Fruit fly (Drosophila melanogaster) whole organism, adult: ENCODE data around the gene Spt20.

Experiments used
- CG11617 ChIP-seq: fragments of 200-800 bp; sonication (Bioruptor generic); optimal IDR thresholded peaks from 2 replicates; lab custom pipeline; 2017; ENCODE audit warnings: mild to moderate bottlenecking, missing biosample characterization, missing genetic modification reagents, missing genetic modification characterization
- CG12768 ChIP-seq: fragments of 200-800 bp; sonication (Bioruptor generic); optimal IDR thresholded peaks from 2 replicates; lab custom pipeline; 2017; ENCODE audit warnings: missing biosample characterization, missing genetic modification characterization, mild to moderate bottlenecking, moderate library complexity, missing genetic modification reagents
- CG14711 ChIP-seq: fragments of 200-800 bp; sonication (Bioruptor generic); optimal IDR thresholded peaks from 2 replicates; lab custom pipeline; 2018; ENCODE audit warnings: missing biosample characterization, mild to moderate bottlenecking, missing genetic modification characterization, moderate library complexity
- CG1620 ChIP-seq: fragments of 200-800 bp; sonication (Bioruptor generic); optimal IDR thresholded peaks from 2 replicates; lab custom pipeline; 2016; ENCODE audit warnings: missing biosample characterization, missing genetic modification characterization
- CG5204 ChIP-seq: fragments of 200-800 bp; sonication (Bioruptor generic); optimal IDR thresholded peaks from 2 replicates; lab custom pipeline; 2016; ENCODE audit warnings: missing biosample characterization, missing genetic modification characterization
- CG7045 ChIP-seq: fragments of 200-800 bp; sonication (Bioruptor generic); optimal IDR thresholded peaks from 2 replicates; lab custom pipeline; 2017; ENCODE audit warnings: missing biosample characterization, mild to moderate bottlenecking, missing genetic modification characterization
- CG7101 ChIP-seq: fragments of 200-800 bp; sonication (Bioruptor generic); optimal IDR thresholded peaks from 2 replicates; lab custom pipeline; 2018; ENCODE audit warnings: missing biosample characterization, mild to moderate bottlenecking, missing genetic modification characterization, moderate library complexity
- Clk ChIP-seq: fragments of 200-800 bp; sonication (Bioruptor generic); optimal IDR thresholded peaks from 2 replicates; lab custom pipeline; 2017; ENCODE audit warnings: missing biosample characterization, missing genetic modification characterization
- Crg-1 ChIP-seq: fragments of 200-800 bp; sonication (Bioruptor generic); optimal IDR thresholded peaks from 2 replicates; lab custom pipeline; 2016; ENCODE audit warnings: missing biosample characterization, missing genetic modification characterization
- Hr96 ChIP-seq: fragments of 200-800 bp; sonication (Bioruptor generic); optimal IDR thresholded peaks from 2 replicates; lab custom pipeline; 2016; ENCODE audit warnings: missing biosample characterization, missing genetic modification characterization
- Mnt ChIP-seq: fragments of 200-800 bp; sonication (Bioruptor generic); optimal IDR thresholded peaks from 2 replicates; lab custom pipeline; 2016; ENCODE audit warnings: missing biosample characterization, mild to moderate bottlenecking, missing genetic modification characterization
- bab1 ChIP-seq: fragments of 200-800 bp; sonication (Bioruptor generic); optimal IDR thresholded peaks from 3 replicates; lab custom pipeline; 2019; ENCODE audit warnings: missing biosample characterization, mild to moderate bottlenecking, missing genetic modification characterization, moderate library complexity
- cic ChIP-seq: fragments of 200-800 bp; sonication (Bioruptor generic); optimal IDR thresholded peaks from 2 replicates; lab custom pipeline; 2017; ENCODE audit warnings: missing biosample characterization, mild to moderate bottlenecking, missing genetic modification characterization, moderate library complexity
- cnc ChIP-seq, 2 experiments: fragments of >200 bp; optimal IDR thresholded peaks; 2 replicates each; lab custom pipeline; 2017
- kay ChIP-seq: fragments of 200-800 bp; sonication (Bioruptor generic); peaks from one replicate; lab custom pipeline; 2016; ENCODE audit warnings: missing biosample characterization, missing genetic modification characterization, borderline replicate concordance
- ovo ChIP-seq: fragments of 200-800 bp; sonication (Bioruptor generic); optimal IDR thresholded peaks from 2 replicates; lab custom pipeline; 2016; ENCODE audit warnings: missing biosample characterization, missing genetic modification characterization
- pad ChIP-seq: fragments of 200-800 bp; sonication (Bioruptor generic); optimal IDR thresholded peaks from 3 replicates; lab custom pipeline; 2017; ENCODE audit warnings: missing biosample characterization, missing genetic modification characterization, mild to moderate bottlenecking, moderate library complexity, missing genetic modification reagents
- tj ChIP-seq: fragments of 200-800 bp; sonication (Bioruptor generic); optimal IDR thresholded peaks from 3 replicates; lab custom pipeline; 2017; ENCODE audit warnings: missing biosample characterization, mild to moderate bottlenecking, missing genetic modification characterization, moderate library complexity
- toe ChIP-seq: fragments of 200-800 bp; sonication (Bioruptor generic); optimal IDR thresholded peaks from 2 replicates; lab custom pipeline; 2016; ENCODE audit warnings: missing biosample characterization, missing genetic modification characterization

Gene Spt20

dm6 chr3L:13486860-13487404 is 15.6 kb upstream of the Spt20 start:
- TF ChIP-seq Hr96 (no peak), Clk (GFP tag; lab: Kevin White, UChicago) (no peak), toe (GFP tag; lab: Kevin White, UChicago) (no peak), ovo (no peak)

- no peak for TF ChIP-seq cic
- TF ChIP-seq CG11617: no peak
- no peak for TF ChIP-seq pad (GFP tag; lab: Kevin White, UChicago)
- no peak for TF ChIP-seq CG1620 (GFP tag; lab: Kevin White, UChicago)
- TF ChIP-seq CG12768 (GFP tag; lab: Kevin White, UChicago): no peak
- TF ChIP-seq Crg-1: no peak
- TF ChIP-seq Mnt (GFP tag; lab: Kevin White, UChicago): no peak
- TF ChIP-seq cnc (optimal IDR thresholded peaks at IDR 0.05; lab: Kevin White, UChicago): no peak
- TF ChIP-seq tj (GFP tag; lab: Kevin White, UChicago): no peak
- TF ChIP-seq toe (GFP tag; lab: Kevin White, UChicago): no peak
- TF ChIP-seq CG7101 (tag; lab: Kevin White, UChicago): no peak
- TF ChIP-seq Clk (GFP tag; lab: Kevin White, UChicago): no peak
- no peak for TF ChIP-seq CG5204 (GFP tag; lab: Kevin White, UChicago)
- TF ChIP-seq CG7045 (GFP tag; lab: Kevin White, UChicago): no peak
Measured at dm6 chr3L:13488129-13488876, 14.2 kb upstream of the Spt20 start.

- TF ChIP-seq CG11617 (no peak), tj (GFP tag; lab: Kevin White, UChicago) (peak; percentile 47), Clk (GFP tag; lab: Kevin White, UChicago) (no peak), ovo (no peak), CG7045 (GFP tag; lab: Kevin White, UChicago) (no peak)
Measured at dm6 chr3L:13489193-13489752, 13.2 kb upstream of the Spt20 start.

dm6 chr3L:13490689-13491348 is 11.7 kb upstream of the Spt20 start:
- TF ChIP-seq CG14711 (tag; lab: Kevin White, UChicago) (no peak), Clk (GFP tag; lab: Kevin White, UChicago) (no peak), tj (GFP tag; lab: Kevin White, UChicago) (peak; percentile 36), CG7101 (tag; lab: Kevin White, UChicago) (no peak), kay (GFP tag; lab: Kevin White, UChicago) (no peak)

dm6 chr3L:13494363-13495015 is 8.0 kb upstream of the Spt20 start:
- TF ChIP-seq tj (GFP tag; lab: Kevin White, UChicago) (peak; percentile 53), Clk (GFP tag; lab: Kevin White, UChicago) (no peak), CG5204 (GFP tag; lab: Kevin White, UChicago) (no peak), CG7101 (tag; lab: Kevin White, UChicago) (no peak), Hr96 (no peak), CG14711 (tag; lab: Kevin White, UChicago) (no peak), bab1 (GFP tag; lab: Kevin White, UChicago) (peak; percentile 37)

- TF ChIP-seq tj (GFP tag; lab: Kevin White, UChicago) (peak; percentile 17), cnc (optimal IDR thresholded peaks at IDR 0.05; lab: Kevin White, UChicago) (no peak)
Measured at dm6 chr3L:13495065-13495464, 7.4 kb upstream of the Spt20 start.

dm6 chr3L:13497720-13498355 is 4.7 kb upstream of the Spt20 start:
- TF ChIP-seq CG12768 (GFP tag; lab: Kevin White, UChicago) (peak; percentile 27), bab1 (GFP tag; lab: Kevin White, UChicago) (no peak), tj (GFP tag; lab: Kevin White, UChicago) (peak; percentile 87), ovo (peak; percentile 37), CG14711 (tag; lab: Kevin White, UChicago) (no peak), cic (peak; percentile 38)
